Worm (Caenorhabditis elegans) whole organism, young adult: ENCODE data around the gene tra-2.
A peak's percentile ranks its signal among the peaks of the same experiment; 100 is the strongest.

ENCODE experiments used
- F23B12.7 ChIP-seq: sonication (generic microtip); optimal IDR thresholded peaks from 2 replicates; lab custom pipeline; 2017; ENCODE audit warnings: missing genetic modification characterization, mild to moderate bottlenecking, missing compliant biosample characterization, antibody characterized with exemption, moderate library complexity; ENCODE audit not compliant: insufficient read depth
- F33H1.4 ChIP-seq: fragments of 200-800 bp; sonication (Bioruptor generic); IDR thresholded peaks from 2 replicates; pipeline ENCODE4 v1.3.6; 2022; ENCODE audit warnings: missing genetic modification reagents, missing genetic modification characterization, missing compliant biosample characterization
- K12H6.12 ChIP-seq: fragments of 200-800 bp; sonication (Bioruptor generic); optimal IDR thresholded peaks from 2 replicates; lab custom pipeline; 2018; ENCODE audit warnings: mild to moderate bottlenecking, missing genetic modification characterization, missing compliant biosample characterization
- Y56A3A.18 ChIP-seq: fragments of 200-800 bp; sonication (Bioruptor generic); IDR thresholded peaks from 2 replicates; pipeline ENCODE4 v1.3.6; 2022; ENCODE audit warnings: missing genetic modification reagents, missing genetic modification characterization, missing compliant biosample characterization
- Y79H2A.3 ChIP-seq: fragments of 200-800 bp; sonication (Bioruptor generic); conservative IDR thresholded peaks from 2 replicates; pipeline ENCODE4 v1.3.6; 2022; ENCODE audit warnings: missing genetic modification reagents, missing genetic modification characterization, missing compliant biosample characterization
- attf-3 ChIP-seq: fragments of 200-800 bp; sonication (Bioruptor generic); conservative IDR thresholded peaks from 2 replicates; pipeline ENCODE4 v1.3.6; 2022; ENCODE audit warnings: missing genetic modification reagents, missing genetic modification characterization, missing compliant biosample characterization
- bed-1 ChIP-seq: fragments of 200-800 bp; sonication (Bioruptor generic); IDR thresholded peaks from 2 replicates; pipeline ENCODE4 v1.3.6; 2022; ENCODE audit warnings: missing genetic modification reagents, missing genetic modification characterization, missing compliant biosample characterization
- cebp-1 ChIP-seq, 2 experiments: fragments of 200-800 bp in 1 of 2; sonication (Bioruptor generic) in 1 of 2; sonication (generic microtip) in 1 of 2; IDR thresholded peaks in 1 of 2; optimal IDR thresholded peaks in 1 of 2; 2 replicates each; pipeline versions ENCODE4 v1.3.6 to Lab custom; 2017 to 2022; ENCODE audit warnings: missing compliant biosample characterization in 2 of 2, missing genetic modification characterization in 2 of 2, mild to moderate bottlenecking in 1 of 2, missing genetic modification reagents in 1 of 2, moderate library complexity in 1 of 2
- cebp-2 ChIP-seq: fragments of 200-800 bp; sonication (Bioruptor generic); IDR thresholded peaks from 2 replicates; pipeline ENCODE4 v1.3.6; 2022; ENCODE audit warnings: missing genetic modification characterization, missing compliant biosample characterization
- ceh-27 ChIP-seq: fragments of 200-800 bp; sonication (Bioruptor generic); optimal IDR thresholded peaks from 2 replicates; lab custom pipeline; 2018; ENCODE audit warnings: mild to moderate bottlenecking, missing genetic modification characterization, moderate library complexity, missing compliant biosample characterization
- ceh-40 ChIP-seq: fragments of 200-800 bp; sonication (Bioruptor generic); IDR thresholded peaks from 2 replicates; pipeline ENCODE4 v1.3.6; 2022; ENCODE audit warnings: missing genetic modification characterization, missing compliant biosample characterization
- ceh-58 ChIP-seq: fragments of 200-800 bp; sonication (Bioruptor generic); IDR thresholded peaks from 2 replicates; pipeline ENCODE4 v1.3.6; 2022; ENCODE audit warnings: missing genetic modification characterization, missing compliant biosample characterization
- die-1 ChIP-seq: sonication (generic microtip); optimal IDR thresholded peaks from 2 replicates; lab custom pipeline; 2016; ENCODE audit warnings: missing genotype, mild to moderate bottlenecking, missing genetic modification characterization, missing compliant biosample characterization
- efl-1 ChIP-seq: fragments of 150-350 bp; optimal IDR thresholded peaks from 2 replicates; lab custom pipeline; 2014; ENCODE audit warnings: missing biosample characterization, missing genetic modification reagents, missing genetic modification characterization
- egl-18 ChIP-seq: fragments of 200-800 bp; sonication (Bioruptor generic); IDR thresholded peaks from 2 replicates; pipeline ENCODE4 v1.3.6; 2022; ENCODE audit warnings: missing genetic modification reagents, missing genetic modification characterization, missing compliant biosample characterization
- hlh-12 ChIP-seq: sonication (generic microtip); optimal IDR thresholded peaks from 2 replicates; lab custom pipeline; 2016; ENCODE audit warnings: missing genetic modification characterization, missing compliant biosample characterization
- hlh-26 ChIP-seq: fragments of 200-800 bp; sonication (Bioruptor generic); conservative IDR thresholded peaks from 2 replicates; pipeline ENCODE4 v1.3.6; 2022; ENCODE audit warnings: missing genetic modification reagents, missing genetic modification characterization, missing compliant biosample characterization
- hmg-1.2 ChIP-seq: fragments of 200-800 bp; sonication (Bioruptor generic); IDR thresholded peaks from 2 replicates; pipeline ENCODE4 v1.3.6; 2022; ENCODE audit warnings: missing genetic modification reagents, missing genetic modification characterization, missing compliant biosample characterization
- let-526 ChIP-seq: fragments of 200-800 bp; sonication (Bioruptor generic); IDR thresholded peaks from 2 replicates; pipeline ENCODE4 v1.3.6; 2022; ENCODE audit warnings: missing genetic modification reagents, missing genetic modification characterization, missing compliant biosample characterization
- mxl-1 ChIP-seq: sonication (generic microtip); optimal IDR thresholded peaks from 2 replicates; lab custom pipeline; 2016; ENCODE audit warnings: missing genetic modification characterization, missing compliant biosample characterization
- nhr-80 ChIP-seq: sonication (generic microtip); optimal IDR thresholded peaks from 2 replicates; lab custom pipeline; 2016; ENCODE audit warnings: missing genetic modification characterization, missing compliant biosample characterization
- nhr-90 ChIP-seq: sonication (generic microtip); optimal IDR thresholded peaks from 2 replicates; lab custom pipeline; 2016; ENCODE audit warnings: missing genotype, mild to moderate bottlenecking, missing genetic modification characterization, missing compliant biosample characterization
- pha-4 ChIP-seq: fragments of 150-350 bp; sonication (generic microtip); optimal IDR thresholded peaks from 2 replicates; lab custom pipeline; 2014; ENCODE audit warnings: missing biosample characterization, missing genetic modification reagents, missing genetic modification characterization
- snpc-4 ChIP-seq, 5 experiments: fragments of 150-350 bp in 1 of 5; sonication (generic microtip) in 4 of 5; optimal IDR thresholded peaks; 2 replicates each; lab custom pipeline; 2014 to 2018; ENCODE audit warnings: missing genetic modification characterization in 5 of 5, missing biosample characterization in 3 of 5, antibody characterized with exemption in 2 of 5, mild to moderate bottlenecking in 2 of 5, missing compliant biosample characterization in 2 of 5, missing genotype in 2 of 5, moderate library complexity in 2 of 5, missing genetic modification reagents in 1 of 5
- sptf-2 ChIP-seq: fragments of 200-800 bp; sonication (Bioruptor generic); optimal IDR thresholded peaks from 2 replicates; lab custom pipeline; 2018; ENCODE audit warnings: mild to moderate bottlenecking, missing genetic modification characterization, missing compliant biosample characterization
- xnd-1 ChIP-seq: sonication (generic microtip); optimal IDR thresholded peaks from 2 replicates; lab custom pipeline; 2016; ENCODE audit warnings: missing genotype, missing genetic modification reagents, missing genetic modification characterization, missing compliant biosample characterization
- ztf-18 ChIP-seq: sonication (generic microtip); optimal IDR thresholded peaks from 2 replicates; lab custom pipeline; 2016; ENCODE audit warnings: missing genotype, mild to moderate bottlenecking, missing genetic modification characterization, missing compliant biosample characterization
- ztf-22 ChIP-seq: fragments of 200-800 bp; sonication (Bioruptor generic); optimal IDR thresholded peaks from 2 replicates; lab custom pipeline; 2018; ENCODE audit warnings: mild to moderate bottlenecking, missing genetic modification characterization, moderate library complexity, missing compliant biosample characterization
- ztf-6 ChIP-seq: fragments of 200-800 bp; sonication (Bioruptor generic); IDR thresholded peaks from 2 replicates; pipeline ENCODE4 v1.3.6; 2022; ENCODE audit warnings: missing genetic modification reagents, missing genetic modification characterization, missing compliant biosample characterization

The tra-2 gene

DNA sequence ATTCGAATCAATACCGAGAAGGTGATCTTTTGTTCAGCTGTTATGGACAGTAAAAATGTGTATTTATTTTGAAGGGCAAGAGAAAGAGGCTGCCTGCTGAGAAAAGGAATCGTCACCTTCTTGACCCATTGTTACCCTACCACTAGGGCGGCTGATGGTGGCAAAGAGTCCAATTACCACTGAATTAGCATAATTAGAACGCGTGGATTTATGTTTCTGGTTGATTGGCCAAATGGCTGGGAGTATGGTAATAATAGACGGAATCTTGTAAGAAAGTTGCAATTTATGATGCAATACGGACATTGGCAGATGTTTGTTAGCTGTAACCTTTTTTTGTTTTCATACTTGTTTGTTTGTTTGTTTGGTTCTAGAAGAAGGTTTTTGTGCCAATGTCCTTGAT is 25.6 kb downstream of the tra-2 start:
- TF ChIP-seq nhr-90 (no peak), K12H6.12 (tag; lab: Kevin White, UChicago) (no peak), die-1 (tag; lab: Kevin White, UChicago) (no peak), F33H1.4 (GFP tag; lab: Robert Waterston, UW) (no peak), xnd-1 (tag; lab: Kevin White, UChicago) (no peak), ztf-22 (no peak), efl-1 (no peak), pha-4 (tag; lab: Kevin White, UChicago) (no peak), mxl-1 (tag; lab: Kevin White, UChicago) (no peak), sptf-2 (GFP tag; lab: Kevin White, UChicago) (no peak), hlh-26 (GFP tag; lab: Robert Waterston, UW) (no peak)

DNA sequence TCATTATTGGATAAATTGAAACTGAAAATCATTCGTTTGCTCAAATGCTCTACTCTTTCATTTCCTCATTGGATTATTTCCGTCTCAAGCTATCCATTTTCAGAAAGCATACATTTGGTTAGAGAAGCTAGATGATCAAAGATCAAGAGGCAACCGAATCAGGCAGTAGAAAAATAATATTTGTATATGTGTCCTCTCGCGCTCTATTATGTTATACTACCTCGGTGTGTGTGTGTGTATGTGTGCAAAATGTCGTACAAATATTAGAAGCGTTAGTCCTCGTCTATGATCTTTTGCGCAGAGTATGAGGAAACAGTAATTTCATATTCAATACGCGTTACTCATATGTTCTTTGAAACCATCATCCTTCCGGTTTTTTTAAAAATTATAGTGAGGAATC is 28.4 kb downstream of the tra-2 start:
- no peak for TF ChIP-seq pha-4 (tag; lab: Kevin White, UChicago)
- no peak for TF ChIP-seq egl-18 (GFP tag; lab: Robert Waterston, UW)
- TF ChIP-seq let-526, result no peak
- no peak for TF ChIP-seq cebp-2 (GFP tag; lab: Robert Waterston, UW)
- TF ChIP-seq, all 124 proteins: peak for 0

- TF ChIP-seq ztf-18 (tag; lab: Kevin White, UChicago), result no peak
- no peak for TF ChIP-seq Y56A3A.18 (GFP tag; lab: Robert Waterston, UW)
- peak; percentile 38 for TF ChIP-seq nhr-80 (tag; lab: Kevin White, UChicago)
- no peak for TF ChIP-seq cebp-1 (GFP tag; IDR thresholded peaks at IDR 0.05; lab: Robert Waterston, UW)
- no peak for TF ChIP-seq cebp-1 (tag; optimal IDR thresholded peaks at IDR 0.05; lab: Kevin White, UChicago)
These were observed 28.9 kb downstream of the tra-2 start for ce11 chrII:6936528-6936927.

ce11 chrII:6935975-6936374 is 29.5 kb downstream of the tra-2 start:
- TF ChIP-seq ceh-58 (GFP tag; lab: Robert Waterston, UW) (no peak), bed-1 (GFP tag; lab: Robert Waterston, UW) (no peak), ztf-6 (no peak), nhr-80 (tag; lab: Kevin White, UChicago) (peak; percentile 2), hlh-12 (tag; lab: Kevin White, UChicago) (no peak), F23B12.7 (no peak)

- TF ChIP-seq Y79H2A.3 (GFP tag; lab: Robert Waterston, UW) (no peak), bed-1 (GFP tag; lab: Robert Waterston, UW) (no peak)
These were observed 30.7 kb downstream of the tra-2 start for ce11 chrII:6934729-6935128.

DNA sequence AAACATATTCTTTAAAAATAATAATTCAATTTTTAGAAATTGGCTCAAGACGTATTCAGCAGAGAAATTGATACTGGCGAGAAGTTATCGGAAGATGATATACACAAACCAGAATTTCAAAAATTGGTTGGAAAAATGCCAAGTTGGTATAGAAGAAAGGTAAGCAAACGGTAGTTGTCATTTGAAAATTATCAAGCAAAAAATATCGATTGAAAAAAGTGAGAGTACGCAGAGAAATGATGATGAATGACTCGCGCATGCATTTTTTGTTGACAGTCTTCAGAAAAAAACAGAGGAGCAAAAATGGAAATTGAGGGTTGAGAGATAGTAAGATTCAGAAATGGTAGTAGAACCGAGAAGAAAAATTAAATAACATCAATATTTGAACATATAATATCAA is 32.5 kb downstream of the tra-2 start:
- TF ChIP-seq nhr-80 (tag; lab: Kevin White, UChicago), result peak; percentile 11
- no peak for TF ChIP-seq snpc-4 (GFP tag; optimal IDR thresholded peaks at IDR 0.05; lab: Kevin White, UChicago)
- no peak for TF ChIP-seq snpc-4 (tag; optimal IDR thresholded peaks at IDR 0.05; lab: Kevin White, UChicago)
- no peak for TF ChIP-seq attf-3 (GFP tag; lab: Robert Waterston, UW)

ce11 chrII:6930072-6930471 is 35.4 kb downstream of the tra-2 start:
- no peak for TF ChIP-seq ceh-27 (GFP tag; lab: Kevin White, UChicago)
- no peak for TF ChIP-seq cebp-1 (GFP tag; IDR thresholded peaks at IDR 0.05; lab: Robert Waterston, UW)
- peak; percentile 61 for TF ChIP-seq cebp-1 (tag; optimal IDR thresholded peaks at IDR 0.05; lab: Kevin White, UChicago)
- no peak for TF ChIP-seq ceh-40
- peak; percentile 10 for TF ChIP-seq nhr-80 (tag; lab: Kevin White, UChicago)
- peak; percentile 17; the same call in 1 of the 2 replicates for TF ChIP-seq hmg-1.2 (GFP tag; lab: Robert Waterston, UW)
